Fruit fly (Drosophila melanogaster) whole organism, prepupa: ENCODE results near the gene CG9743.

Experiments
- Blimp-1 ChIP-seq: fragments of 200-800 bp; sonication (Bioruptor generic); optimal IDR thresholded peaks from 3 replicates; lab custom pipeline; 2017; ENCODE audit warnings: missing biosample characterization, missing genetic modification characterization, mild to moderate bottlenecking, moderate library complexity, missing genetic modification reagents
- CG10669 ChIP-seq: fragments of 200-800 bp; sonication (Bioruptor generic); optimal IDR thresholded peaks from 3 replicates; lab custom pipeline; 2018; ENCODE audit warnings: missing biosample characterization, mild to moderate bottlenecking, missing genetic modification characterization, moderate library complexity
- CG11294 ChIP-seq: fragments of 200-800 bp; sonication (Bioruptor generic); IDR thresholded peaks from 2 replicates; pipeline ENCODE4 v1.3.6; 2022; ENCODE audit warnings: missing biosample characterization, missing genetic modification characterization
- CG11762 ChIP-seq: fragments of 200-800 bp; sonication (Bioruptor generic); optimal IDR thresholded peaks from 3 replicates; lab custom pipeline; 2016; ENCODE audit warnings: missing biosample characterization, missing genetic modification characterization; ENCODE audit not compliant: insufficient read depth
- CG11902 ChIP-seq: fragments of 200-800 bp; sonication (Bioruptor generic); optimal IDR thresholded peaks from 3 replicates; lab custom pipeline; 2016; ENCODE audit warnings: missing biosample characterization, missing genetic modification characterization
- CG1621 ChIP-seq: fragments of 200-800 bp; sonication (Bioruptor generic); optimal IDR thresholded peaks from 3 replicates; lab custom pipeline; 2018; ENCODE audit warnings: missing biosample characterization, mild to moderate bottlenecking, missing genetic modification characterization
- CG34406 ChIP-seq: fragments of 200-800 bp; sonication (Bioruptor generic); optimal IDR thresholded peaks from 3 replicates; lab custom pipeline; 2016; ENCODE audit warnings: missing biosample characterization, missing genetic modification characterization
- CG3919 ChIP-seq: fragments of 200-800 bp; sonication (Bioruptor generic); optimal IDR thresholded peaks from 3 replicates; lab custom pipeline; 2016; ENCODE audit warnings: missing biosample characterization, missing genetic modification characterization
- CG4318 ChIP-seq: fragments of 200-800 bp; sonication (Bioruptor generic); optimal IDR thresholded peaks from 3 replicates; lab custom pipeline; 2017; ENCODE audit warnings: missing biosample characterization, mild to moderate bottlenecking, missing genetic modification characterization
- CG6163 ChIP-seq: fragments of 200-800 bp; sonication (Bioruptor generic); IDR thresholded peaks from 3 replicates; pipeline ENCODE4 v1.3.6; 2022; ENCODE audit warnings: missing biosample characterization, missing genetic modification characterization
- CG6276 ChIP-seq: fragments of 200-800 bp; sonication (Bioruptor generic); optimal IDR thresholded peaks from 2 replicates; lab custom pipeline; 2017; ENCODE audit warnings: missing biosample characterization, mild to moderate bottlenecking, missing genetic modification characterization
- CG6792 ChIP-seq: fragments of 200-800 bp; sonication (Bioruptor generic); optimal IDR thresholded peaks from 3 replicates; lab custom pipeline; 2016; ENCODE audit warnings: missing biosample characterization, missing genetic modification characterization
- CG6808 ChIP-seq: fragments of 200-800 bp; sonication (Bioruptor generic); optimal IDR thresholded peaks from 3 replicates; lab custom pipeline; 2017; ENCODE audit warnings: missing biosample characterization, missing genetic modification characterization, mild to moderate bottlenecking, moderate library complexity, missing genetic modification reagents
- CG6854 ChIP-seq: fragments of 200-800 bp; sonication (Bioruptor generic); optimal IDR thresholded peaks from 2 replicates; lab custom pipeline; 2017; ENCODE audit warnings: missing biosample characterization, mild to moderate bottlenecking, missing genetic modification characterization
- CG7368 ChIP-seq: fragments of 200-800 bp; sonication (Bioruptor generic); optimal IDR thresholded peaks from 3 replicates; lab custom pipeline; 2016; ENCODE audit warnings: missing biosample characterization, missing genetic modification characterization
- CG8119 ChIP-seq: fragments of 200-800 bp; sonication (Bioruptor generic); IDR thresholded peaks from 3 replicates; pipeline ENCODE4 v1.3.6; 2022; ENCODE audit warnings: missing biosample characterization, missing genetic modification characterization
- CG8319 ChIP-seq: fragments of 200-800 bp; sonication (Bioruptor generic); optimal IDR thresholded peaks from 3 replicates; lab custom pipeline; 2016; ENCODE audit warnings: missing biosample characterization, missing genetic modification characterization
- CG8632 ChIP-seq: fragments of 200-800 bp; sonication (Bioruptor generic); optimal IDR thresholded peaks from 3 replicates; lab custom pipeline; 2016; ENCODE audit warnings: missing biosample characterization, missing genetic modification characterization
- CG9139 ChIP-seq: fragments of 200-800 bp; sonication (Bioruptor generic); optimal IDR thresholded peaks from 3 replicates; lab custom pipeline; 2017; ENCODE audit warnings: missing biosample characterization, mild to moderate bottlenecking, missing genetic modification characterization
- Eip75B ChIP-seq: fragments of 200-800 bp; sonication (Bioruptor generic); optimal IDR thresholded peaks from 3 replicates; lab custom pipeline; 2016; ENCODE audit warnings: missing biosample characterization, missing genetic modification characterization
- Eip78C ChIP-seq: fragments of 200-800 bp; sonication (Bioruptor generic); peaks from one replicate; lab custom pipeline; 2016; ENCODE audit warnings: missing biosample characterization, missing genetic modification characterization
- Eip93F ChIP-seq: fragments of 200-800 bp; sonication (Bioruptor generic); optimal IDR thresholded peaks from 2 replicates; lab custom pipeline; 2016; ENCODE audit warnings: missing biosample characterization, mild to moderate bottlenecking, missing genetic modification characterization
- Ets96B ChIP-seq: fragments of 200-800 bp; optimal IDR thresholded peaks from 2 replicates; lab custom pipeline; 2019; ENCODE audit warnings: missing biosample characterization, mild to moderate bottlenecking, missing genetic modification characterization, moderate library complexity
- Gug ChIP-seq: fragments of 200-800 bp; sonication (Bioruptor generic); IDR thresholded peaks from 2 replicates; pipeline ENCODE4 v1.3.6; 2022; ENCODE audit warnings: missing biosample characterization, missing genetic modification characterization
- Hr38 ChIP-seq: sonication (Bioruptor generic); optimal IDR thresholded peaks from 2 replicates; lab custom pipeline; 2016; ENCODE audit warnings: missing biosample characterization, missing genetic modification characterization
- Hr4 ChIP-seq: fragments of 200-800 bp; sonication (Bioruptor generic); optimal IDR thresholded peaks from 3 replicates; lab custom pipeline; 2016; ENCODE audit warnings: missing biosample characterization, missing genetic modification characterization
- Lpt ChIP-seq: fragments of 200-800 bp; sonication (Bioruptor generic); optimal IDR thresholded peaks from 3 replicates; lab custom pipeline; 2016; ENCODE audit warnings: missing biosample characterization, missing genetic modification characterization
- Met ChIP-seq: fragments of 200-800 bp; sonication (Bioruptor generic); optimal IDR thresholded peaks from 3 replicates; lab custom pipeline; 2016; ENCODE audit warnings: missing biosample characterization, missing genetic modification characterization
- OdsH ChIP-seq: fragments of 200-800 bp; sonication (Bioruptor generic); optimal IDR thresholded peaks from 3 replicates; lab custom pipeline; 2016; ENCODE audit warnings: missing biosample characterization, missing genetic modification characterization
- Smox ChIP-seq: fragments of 200-800 bp; sonication (Bioruptor generic); optimal IDR thresholded peaks from 3 replicates; lab custom pipeline; 2016; ENCODE audit warnings: missing biosample characterization, missing genetic modification characterization
- Sox102F ChIP-seq: fragments of 200-800 bp; sonication (Bioruptor generic); optimal IDR thresholded peaks from 2 replicates; lab custom pipeline; 2016; ENCODE audit warnings: missing biosample characterization, mild to moderate bottlenecking, missing genetic modification characterization
- Sox14 ChIP-seq: fragments of 200-800 bp; sonication (Bioruptor generic); optimal IDR thresholded peaks from 3 replicates; lab custom pipeline; 2016; ENCODE audit warnings: missing biosample characterization, missing genetic modification characterization
- Sox15 ChIP-seq: fragments of 200-800 bp; sonication (Bioruptor generic); optimal IDR thresholded peaks from 3 replicates; lab custom pipeline; 2016; ENCODE audit warnings: missing biosample characterization, missing genetic modification characterization
- achi ChIP-seq: fragments of 200-800 bp; sonication (Bioruptor generic); optimal IDR thresholded peaks from 3 replicates; lab custom pipeline; 2016; ENCODE audit warnings: missing biosample characterization, missing genetic modification characterization
- acj6 ChIP-seq: fragments of 200-800 bp; sonication (Bioruptor generic); optimal IDR thresholded peaks from 3 replicates; lab custom pipeline; 2016; ENCODE audit warnings: missing biosample characterization, missing genetic modification characterization
- cyc ChIP-seq: fragments of 200-800 bp; sonication (Bioruptor generic); optimal IDR thresholded peaks from 3 replicates; lab custom pipeline; 2016; ENCODE audit warnings: missing biosample characterization, missing genetic modification characterization
- dac ChIP-seq: fragments of 200-800 bp; sonication (Bioruptor generic); optimal IDR thresholded peaks from 2 replicates; lab custom pipeline; 2017; ENCODE audit warnings: missing biosample characterization, mild to moderate bottlenecking, missing genetic modification characterization
- dsx ChIP-seq: fragments of 200-800 bp; optimal IDR thresholded peaks from 3 replicates; lab custom pipeline; 2019; ENCODE audit warnings: missing biosample characterization, mild to moderate bottlenecking, missing genetic modification characterization, moderate library complexity; ENCODE audit not compliant: poor library complexity, severe bottlenecking
- eg ChIP-seq: fragments of 200-800 bp; sonication (Bioruptor generic); IDR thresholded peaks from 3 replicates; pipeline ENCODE4 v1.3.6; 2022; ENCODE audit warnings: missing biosample characterization, missing genetic modification characterization
- esn ChIP-seq: fragments of 200-800 bp; sonication (Bioruptor generic); optimal IDR thresholded peaks from 2 replicates; lab custom pipeline; 2016; ENCODE audit warnings: missing biosample characterization, mild to moderate bottlenecking, missing genetic modification characterization, moderate library complexity
- fd59A ChIP-seq: fragments of 200-800 bp; sonication (Bioruptor generic); optimal IDR thresholded peaks from 2 replicates; lab custom pipeline; 2017; ENCODE audit warnings: missing biosample characterization, mild to moderate bottlenecking, missing genetic modification characterization, missing genetic modification reagents
- fd85E ChIP-seq: fragments of 200-800 bp; sonication (Bioruptor generic); optimal IDR thresholded peaks from 3 replicates; lab custom pipeline; 2016; ENCODE audit warnings: missing biosample characterization, missing genetic modification characterization
- fkh ChIP-seq: fragments of 200-800 bp; sonication (Bioruptor generic); optimal IDR thresholded peaks from 3 replicates; lab custom pipeline; 2017; ENCODE audit warnings: missing biosample characterization, mild to moderate bottlenecking, missing genetic modification characterization, moderate library complexity
- lz ChIP-seq: fragments of 200-800 bp; sonication (Bioruptor generic); optimal IDR thresholded peaks from 3 replicates; lab custom pipeline; 2016; ENCODE audit warnings: missing biosample characterization, missing genetic modification characterization
- pdm3 ChIP-seq: fragments of 200-800 bp; sonication (Bioruptor generic); optimal IDR thresholded peaks from 3 replicates; lab custom pipeline; 2016; ENCODE audit warnings: missing biosample characterization, missing genetic modification characterization
- spab ChIP-seq: fragments of 200-800 bp; sonication (Bioruptor generic); optimal IDR thresholded peaks from 2 replicates; lab custom pipeline; 2017; ENCODE audit warnings: missing biosample characterization, mild to moderate bottlenecking, missing genetic modification characterization, missing genetic modification reagents
- ss ChIP-seq, 2 experiments: fragments of 200-800 bp; sonication (Bioruptor generic); optimal IDR thresholded peaks; 2 replicates in 1 of 2; 3 replicates in 1 of 2; lab custom pipeline; 2017 to 2018; ENCODE audit warnings: mild to moderate bottlenecking in 2 of 2, missing biosample characterization in 2 of 2, missing genetic modification characterization in 2 of 2, moderate library complexity in 1 of 2
- topi ChIP-seq: fragments of 200-800 bp; sonication (Bioruptor generic); optimal IDR thresholded peaks from 3 replicates; lab custom pipeline; 2016; ENCODE audit warnings: missing biosample characterization, missing genetic modification characterization
- vri ChIP-seq: fragments of 200-800 bp; sonication (Bioruptor generic); optimal IDR thresholded peaks from 3 replicates; lab custom pipeline; 2016; ENCODE audit warnings: missing biosample characterization, mild to moderate bottlenecking, missing genetic modification characterization

CG9743 gene

DNA sequence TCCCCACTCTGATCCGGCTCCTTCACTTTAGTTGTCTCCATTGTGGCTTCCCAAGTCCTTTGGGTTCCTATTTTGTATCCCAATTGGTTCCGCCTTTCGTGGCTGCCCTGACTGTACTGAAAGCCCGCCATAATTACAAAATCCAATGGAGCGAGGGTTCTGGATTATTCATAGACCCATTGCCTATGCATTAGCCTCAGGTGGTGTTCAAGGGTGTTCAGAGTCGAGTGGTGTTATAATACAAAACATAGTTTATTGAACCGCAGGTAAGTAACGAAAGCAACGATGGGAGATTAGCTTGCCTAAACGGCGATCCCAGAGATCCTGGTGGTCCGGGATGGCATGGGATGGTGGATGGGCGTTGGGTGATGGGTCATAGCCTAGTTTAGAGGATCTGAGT, 6.7 kb downstream of the CG9743 start, which contains the start of gene CG15531:
Gene CG15531 (minus strand): TSS at position 101 of the 400 bp plus-strand sequence.
- TF ChIP-seq achi (GFP tag; lab: Kevin White, UChicago) (no peak), Hr38 (no peak), dsx (GFP tag; lab: Kevin White, UChicago) (no peak), CG6808 (GFP tag; lab: Kevin White, UChicago) (no peak), spab (GFP tag; lab: Kevin White, UChicago) (no peak), Eip78C (GFP tag; lab: Kevin White, UChicago) (no peak), lz (GFP tag; lab: Kevin White, UChicago) (no peak), OdsH (no peak)

DNA sequence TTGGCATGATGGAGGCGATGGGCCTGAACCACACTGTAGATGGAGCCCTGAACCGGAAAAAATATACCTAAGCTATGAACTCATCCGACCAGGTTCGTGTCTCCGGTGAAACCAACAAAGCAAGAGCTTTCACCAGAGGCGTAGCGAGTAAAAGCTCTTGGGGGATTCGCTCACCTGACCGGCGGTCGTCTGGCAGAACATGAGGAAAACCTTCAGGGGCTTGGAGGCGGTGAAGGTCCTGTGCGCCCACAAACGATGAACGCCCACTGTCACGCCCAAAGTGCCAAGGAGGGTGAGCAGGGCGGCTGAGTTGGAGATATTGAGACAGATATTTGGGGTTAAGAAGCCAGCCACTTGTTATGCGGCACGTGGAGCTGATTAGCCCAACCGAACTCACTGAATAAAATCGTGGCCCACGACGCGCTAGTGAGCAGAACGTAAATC, 7.2 kb downstream of the CG9743 start:
- TF ChIP-seq CG1621 (tag; lab: Kevin White, UChicago) (no peak), eg (GFP tag; lab: Robert Waterston, UW) (peak; percentile 68), CG8119 (GFP tag; lab: Robert Waterston, UW) (no peak; the same call in 2 of the 3 replicates), Ets96B (tag; lab: Kevin White, UChicago) (no peak), CG4318 (no peak), Met (no peak), Sox14 (GFP tag; lab: Kevin White, UChicago) (peak; percentile 23), CG8319 (GFP tag; lab: Kevin White, UChicago) (no peak), Sox15 (GFP tag; lab: Kevin White, UChicago) (no peak), vri (GFP tag; lab: Kevin White, UChicago) (no peak), topi (no peak), CG7368 (GFP tag; lab: Kevin White, UChicago) (no peak), CG11294 (GFP tag; lab: Robert Waterston, UW) (no peak), Eip75B (GFP tag; lab: Kevin White, UChicago) (no peak), OdsH (peak; percentile 17), dac (GFP tag; lab: Kevin White, UChicago) (no peak), Hr38 (no peak), Hr4 (GFP tag; lab: Kevin White, UChicago) (no peak), CG11762 (GFP tag; lab: Kevin White, UChicago) (no peak), Gug (GFP tag; lab: Robert Waterston, UW) (0 out of 2 replicates have a peak, but pooled peaks have one; percentile 30), CG6854 (GFP tag; lab: Kevin White, UChicago) (no peak), CG8632 (GFP tag; lab: Kevin White, UChicago) (no peak), CG9139 (GFP tag; lab: Kevin White, UChicago) (no peak), CG11902 (GFP tag; lab: Kevin White, UChicago) (no peak), Blimp-1 (GFP tag; lab: Kevin White, UChicago) (no peak), CG34406 (GFP tag; lab: Kevin White, UChicago) (no peak), Eip93F (GFP tag; lab: Kevin White, UChicago) (no peak), CG10669 (GFP tag; lab: Kevin White, UChicago) (no peak), CG6792 (GFP tag; lab: Kevin White, UChicago) (no peak), CG6163 (GFP tag; lab: Robert Waterston, UW) (peak; percentile 53; the same call in 2 of the 3 replicates), ss (GFP tag; optimal IDR thresholded peaks at IDR 0.05; lab: Kevin White, UChicago) (no peak), dsx (GFP tag; lab: Kevin White, UChicago) (no peak), esn (GFP tag; lab: Kevin White, UChicago) (peak; percentile 20), CG6276 (GFP tag; lab: Kevin White, UChicago) (no peak), cyc (GFP tag; lab: Kevin White, UChicago) (no peak), CG6808 (GFP tag; lab: Kevin White, UChicago) (no peak), Smox (no peak), CG3919 (GFP tag; lab: Kevin White, UChicago) (peak; percentile 12), achi (GFP tag; lab: Kevin White, UChicago) (peak; percentile 6), Lpt (GFP tag; lab: Kevin White, UChicago) (no peak), pdm3 (peak; percentile 40), Sox102F (GFP tag; lab: Kevin White, UChicago) (no peak), acj6 (GFP tag; lab: Kevin White, UChicago) (peak; percentile 5), lz (GFP tag; lab: Kevin White, UChicago) (peak; percentile 44), fd59A (GFP tag; lab: Kevin White, UChicago) (no peak), fd85E (no peak), fkh (GFP tag; lab: Kevin White, UChicago) (no peak)
